Worm (Caenorhabditis elegans): ENCODE measurements around the gene C44H4.8.

Gene C44H4.8

ce11 chrX:14559084-14559483, 35.8 kb upstream of the C44H4.8 start:
- peak; percentile 4 for TF ChIP-seq nfya-1 (tag; optimal IDR thresholded peaks at IDR 0.05)
- TF ChIP-seq npax-4 (tag; optimal IDR thresholded peaks at IDR 0.05): no peak

DNA sequence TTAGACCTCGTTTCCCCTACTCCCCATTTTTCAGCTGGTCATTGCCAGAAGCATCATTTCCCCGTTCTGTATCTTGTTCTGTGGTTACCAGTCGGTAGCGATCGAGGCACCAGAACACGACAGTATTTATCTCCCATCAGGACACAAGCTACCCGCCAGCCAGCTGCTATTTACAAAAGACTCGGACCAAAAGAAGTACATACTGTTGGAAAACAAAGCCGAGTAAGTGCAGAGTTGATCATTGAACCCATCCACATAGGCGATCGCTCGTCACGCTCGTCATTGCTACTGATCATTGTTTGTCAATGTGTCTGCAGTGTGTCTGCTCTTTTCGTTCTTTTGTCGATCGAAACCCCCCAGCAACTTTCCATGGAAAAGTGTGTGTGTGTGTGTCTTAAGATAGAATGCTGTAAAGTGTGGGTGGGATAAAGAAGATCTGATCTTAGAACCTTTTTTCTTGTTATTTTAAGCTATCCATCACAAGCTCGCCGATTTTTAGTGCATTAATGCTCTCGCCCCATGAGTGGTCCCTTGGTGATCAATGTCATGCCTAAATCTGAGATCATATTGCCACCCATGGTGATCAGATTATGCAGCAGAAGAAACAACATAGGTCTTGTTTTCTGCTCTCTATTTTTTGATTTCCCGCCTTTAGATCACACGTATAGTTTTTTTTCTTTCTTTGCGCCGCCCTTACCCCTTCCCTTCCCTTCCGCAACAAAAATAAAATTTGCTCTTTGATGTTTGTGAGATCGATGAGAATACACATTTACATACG, 35.2 kb upstream of the C44H4.8 start:
- TF ChIP-seq unc-42 (tag; optimal IDR thresholded peaks at IDR 0.05) (peak; percentile 75), tbx-7 (tag; optimal IDR thresholded peaks at IDR 0.05) (no peak), unc-3 (GFP tag; conservative IDR thresholded peaks at IDR 0.05) (no peak), unc-3 (tag; optimal IDR thresholded peaks at IDR 0.05) (peak; percentile 49)

ce11 chrX:14560297-14560680, 34.6 kb upstream of the C44H4.8 start:
- TF ChIP-seq ceh-18 (tag; optimal IDR thresholded peaks at IDR 0.05) (peak; percentile 95), ceh-45 (GFP tag; IDR thresholded peaks at IDR 0.05) (no peak), ceh-14 (tag; optimal IDR thresholded peaks at IDR 0.05) (peak; percentile 74), C08G9.2 (tag; optimal IDR thresholded peaks at IDR 0.05) (no peak), unc-86 (tag; optimal IDR thresholded peaks at IDR 0.05) (no peak), ceh-31 (tag; optimal IDR thresholded peaks at IDR 0.05) (peak; percentile 87), hlh-13 (GFP tag; optimal IDR thresholded peaks at IDR 0.05) (no peak), lin-11 (tag; optimal IDR thresholded peaks at IDR 0.05) (no peak), T23F11.4 (GFP tag; optimal IDR thresholded peaks at IDR 0.05) (peak; percentile 42), ets-4 (tag; optimal IDR thresholded peaks at IDR 0.05) (peak; percentile 90), hlh-30 (tag; optimal IDR thresholded peaks at IDR 0.05; ENCODE audit: insufficient read depth) (peak; percentile 77), ceh-24 (tag; optimal IDR thresholded peaks at IDR 0.05) (no peak), unc-42 (tag; optimal IDR thresholded peaks at IDR 0.05) (peak; percentile 49), sox-2 (GFP tag; IDR thresholded peaks at IDR 0.05) (no peak), ceh-2 (tag; optimal IDR thresholded peaks at IDR 0.05) (peak; percentile 74), dve-1 (tag; optimal IDR thresholded peaks at IDR 0.05) (peak; percentile 97), madf-2 (tag; optimal IDR thresholded peaks at IDR 0.05) (no peak), eyg-1 (tag; optimal IDR thresholded peaks at IDR 0.05) (no peak), K09A11.1 (tag; optimal IDR thresholded peaks at IDR 0.05; ENCODE audit: insufficient read depth) (peak; percentile 53), nfya-1 (tag; optimal IDR thresholded peaks at IDR 0.05) (peak; percentile 86), ceh-48 (tag; optimal IDR thresholded peaks at IDR 0.05) (no peak), pha-2 (tag; optimal IDR thresholded peaks at IDR 0.05) (peak; percentile 62), elt-2 (tag; optimal IDR thresholded peaks at IDR 0.05) (peak; percentile 43), ama-1 (optimal IDR thresholded peaks at IDR 0.05) (no peak), syd-9 (tag; optimal IDR thresholded peaks at IDR 0.05) (peak; percentile 31), hlh-15 (tag; optimal IDR thresholded peaks at IDR 0.05) (no peak), lim-6 (tag; optimal IDR thresholded peaks at IDR 0.05) (no peak), ztf-16 (tag; optimal IDR thresholded peaks at IDR 0.05) (peak; percentile 58), pax-1 (tag; optimal IDR thresholded peaks at IDR 0.05) (peak; percentile 70), ceh-6 (GFP tag; optimal IDR thresholded peaks at IDR 0.05) (no peak), ttx-3 (tag; optimal IDR thresholded peaks at IDR 0.05) (no peak), zip-5 (tag; optimal IDR thresholded peaks at IDR 0.05) (no peak), che-1 (tag; optimal IDR thresholded peaks at IDR 0.05) (no peak), rnt-1 (tag; optimal IDR thresholded peaks at IDR 0.05) (peak; percentile 89), ceh-22 (tag; optimal IDR thresholded peaks at IDR 0.05) (no peak), nhr-11 (tag; optimal IDR thresholded peaks at IDR 0.05) (no peak), dmd-4 (tag; optimal IDR thresholded peaks at IDR 0.05; ENCODE audit: borderline replicate concordance) (peak; percentile 53), npax-4 (tag; optimal IDR thresholded peaks at IDR 0.05) (no peak), K02D7.2 (tag; optimal IDR thresholded peaks at IDR 0.05) (no peak), ceh-34 (tag; optimal IDR thresholded peaks at IDR 0.05) (peak; percentile 99), ceh-9 (tag; optimal IDR thresholded peaks at IDR 0.05) (no peak), fkh-10 (GFP tag; optimal IDR thresholded peaks at IDR 0.05) (no peak), pros-1 (tag; optimal IDR thresholded peaks at IDR 0.05) (peak; percentile 75), pqm-1 (tag; optimal IDR thresholded peaks at IDR 0.05) (peak; percentile 60), Y22D7AL.16 (tag; optimal IDR thresholded peaks at IDR 0.05) (no peak)
